Worm (Caenorhabditis elegans): ENCODE measurements around the gene T05H10.1.

The T05H10.1 gene

ce11 chrII:8093914-8094313, 51.5 kb downstream of the T05H10.1 start:
- TF ChIP-seq ces-1 (GFP tag; optimal IDR thresholded peaks at IDR 0.05) = no peak
- peak; percentile 12 for TF ChIP-seq blmp-1 (tag; optimal IDR thresholded peaks at IDR 0.05)

All from whole organism, mixed stage, embryonic.